Fruit fly (Drosophila melanogaster) whole organism, embryonic: ENCODE measurements around the gene CG33282.

ENCODE experiments used
- ATbp ChIP-seq: fragments of 200-800 bp; sonication (Bioruptor generic); optimal IDR thresholded peaks from 2 replicates; lab custom pipeline; 2017; ENCODE audit warnings: missing biosample characterization, mild to moderate bottlenecking, missing genetic modification characterization, missing genetic modification reagents
- Atf6 ChIP-seq: fragments of 200-800 bp; sonication (Bioruptor generic); IDR thresholded peaks from 2 replicates; pipeline ENCODE4 v1.3.6; 2022; ENCODE audit warnings: missing biosample characterization, missing genetic modification characterization
- CG11398 ChIP-seq: fragments of 200-800 bp; sonication (Bioruptor generic); optimal IDR thresholded peaks from 2 replicates; lab custom pipeline; 2016; ENCODE audit warnings: missing biosample characterization, missing genetic modification characterization
- CG12744 ChIP-seq: fragments of 200-800 bp; sonication (Bioruptor generic); optimal IDR thresholded peaks from 2 replicates; lab custom pipeline; 2016; ENCODE audit warnings: missing biosample characterization, missing genetic modification characterization
- CG12769 ChIP-seq: fragments of 200-800 bp; sonication (Bioruptor generic); optimal IDR thresholded peaks from 2 replicates; lab custom pipeline; 2019; ENCODE audit warnings: missing biosample characterization, mild to moderate bottlenecking, missing genetic modification characterization, moderate library complexity
- CG14710 ChIP-seq: fragments of 200-800 bp; sonication (Bioruptor generic); optimal IDR thresholded peaks from 3 replicates; lab custom pipeline; 2019; ENCODE audit warnings: missing biosample characterization, mild to moderate bottlenecking, missing genetic modification characterization, moderate library complexity
- CG1529 ChIP-seq: fragments of 200-800 bp; sonication (Bioruptor generic); optimal IDR thresholded peaks from 3 replicates; lab custom pipeline; 2018; ENCODE audit warnings: missing biosample characterization, missing genetic modification characterization
- CG16863 ChIP-seq: fragments of 200-800 bp; sonication (Bioruptor generic); optimal IDR thresholded peaks from 3 replicates; lab custom pipeline; 2016; ENCODE audit warnings: missing biosample characterization, missing genetic modification characterization
- CG17385 ChIP-seq: fragments of 200-800 bp; sonication (Bioruptor generic); optimal IDR thresholded peaks from 3 replicates; lab custom pipeline; 2018; ENCODE audit warnings: missing biosample characterization, mild to moderate bottlenecking, missing genetic modification characterization
- CG17829 ChIP-seq: fragments of 200-800 bp; optimal IDR thresholded peaks from 2 replicates; lab custom pipeline; 2019; ENCODE audit warnings: missing biosample characterization, mild to moderate bottlenecking, missing genetic modification characterization, moderate library complexity
- CG30020 ChIP-seq: fragments of 200-800 bp; optimal IDR thresholded peaks from 2 replicates; lab custom pipeline; 2019; ENCODE audit warnings: missing biosample characterization, mild to moderate bottlenecking, missing genetic modification characterization, moderate library complexity
- CG32772 ChIP-seq: fragments of 200-800 bp; sonication (Bioruptor generic); IDR thresholded peaks from 2 replicates; pipeline ENCODE4 v1.3.6; 2022; ENCODE audit warnings: missing biosample characterization, missing genetic modification characterization
- CG3407 ChIP-seq: fragments of 200-800 bp; sonication (Bioruptor generic); optimal IDR thresholded peaks from 2 replicates; lab custom pipeline; 2018; ENCODE audit warnings: missing biosample characterization, mild to moderate bottlenecking, missing genetic modification characterization
- CG34224 ChIP-seq: fragments of 200-800 bp; sonication (Bioruptor generic); IDR thresholded peaks from 3 replicates; pipeline ENCODE4 v1.3.6; 2022; ENCODE audit warnings: missing biosample characterization, missing genetic modification characterization; ENCODE audit not compliant: partially characterized antibody
- CG3847 ChIP-seq: fragments of 200-800 bp; sonication (Bioruptor generic); IDR thresholded peaks from 2 replicates; pipeline ENCODE4 v1.3.6; 2022; ENCODE audit warnings: missing biosample characterization, missing genetic modification characterization
- CG6254 ChIP-seq: fragments of 200-800 bp; sonication (Bioruptor generic); optimal IDR thresholded peaks from 3 replicates; lab custom pipeline; 2017; ENCODE audit warnings: mild to moderate bottlenecking, missing biosample characterization, missing genetic modification reagents, missing genetic modification characterization
- CG9797 ChIP-seq: fragments of 200-800 bp; sonication (Bioruptor generic); optimal IDR thresholded peaks from 3 replicates; lab custom pipeline; 2018; ENCODE audit warnings: missing biosample characterization, mild to moderate bottlenecking, missing genetic modification characterization
- CG9932 ChIP-seq: fragments of 200-800 bp; sonication (Bioruptor generic); IDR thresholded peaks from 2 replicates; pipeline ENCODE4 v1.3.6; 2022; ENCODE audit warnings: missing biosample characterization, missing genetic modification characterization
- CTCF ChIP-seq: fragments of 200-800 bp; sonication (Bioruptor generic); optimal IDR thresholded peaks from 2 replicates; lab custom pipeline; 2017; ENCODE audit warnings: missing biosample characterization, mild to moderate bottlenecking, missing genetic modification characterization, moderate library complexity
- Chrac-16 ChIP-seq: fragments of 200-800 bp; sonication (Bioruptor generic); optimal IDR thresholded peaks from 3 replicates; lab custom pipeline; 2016; ENCODE audit warnings: missing biosample characterization, missing genetic modification characterization
- Dbx ChIP-seq: fragments of 200-800 bp; sonication (Bioruptor generic); IDR thresholded peaks from 3 replicates; pipeline ENCODE4 v1.3.6; 2022; ENCODE audit warnings: missing biosample characterization, missing genetic modification characterization
- Dll ChIP-seq: fragments of 200-800 bp; sonication (Bioruptor generic); IDR thresholded peaks from 4 replicates; pipeline ENCODE4 v1.3.6; 2022; ENCODE audit warnings: missing biosample characterization, missing genetic modification characterization; ENCODE audit not compliant: partially characterized antibody
- HLHmδ ChIP-seq: fragments of 200-800 bp; sonication (Bioruptor generic); optimal IDR thresholded peaks from 2 replicates; lab custom pipeline; 2018; ENCODE audit warnings: missing biosample characterization, mild to moderate bottlenecking, missing genetic modification characterization, moderate library complexity
- Hmr ChIP-seq: fragments of 200-800 bp; sonication (Bioruptor generic); optimal IDR thresholded peaks from 3 replicates; lab custom pipeline; 2017; ENCODE audit warnings: mild to moderate bottlenecking, missing biosample characterization, missing genetic modification reagents, missing genetic modification characterization
- Lhr ChIP-seq: fragments of 200-800 bp; sonication (Bioruptor generic); optimal IDR thresholded peaks from 3 replicates; lab custom pipeline; 2017; ENCODE audit warnings: mild to moderate bottlenecking, missing biosample characterization, missing genetic modification reagents, missing genetic modification characterization
- Nf-YB ChIP-seq: fragments of 200-800 bp; sonication (Bioruptor generic); optimal IDR thresholded peaks from 3 replicates; lab custom pipeline; 2019; ENCODE audit warnings: missing biosample characterization, mild to moderate bottlenecking, missing genetic modification characterization, moderate library complexity
- Nf-YC ChIP-seq: fragments of 200-800 bp; optimal IDR thresholded peaks from 3 replicates; lab custom pipeline; 2019; ENCODE audit warnings: missing biosample characterization, mild to moderate bottlenecking, missing genetic modification characterization, moderate library complexity
- Opbp ChIP-seq: fragments of 200-800 bp; sonication (Bioruptor generic); IDR thresholded peaks from 3 replicates; pipeline ENCODE4 v1.3.6; 2022; ENCODE audit warnings: missing biosample characterization, missing genetic modification characterization; ENCODE audit not compliant: partially characterized antibody
- Ravus ChIP-seq: fragments of 200-800 bp; sonication (Bioruptor generic); IDR thresholded peaks from 2 replicates; pipeline ENCODE4 v1.3.6; 2022; ENCODE audit warnings: missing biosample characterization, missing genetic modification characterization
- Side ChIP-seq: fragments of 200-800 bp; sonication (Bioruptor generic); optimal IDR thresholded peaks from 2 replicates; lab custom pipeline; 2016; ENCODE audit warnings: missing biosample characterization, missing genetic modification characterization
- Stat92E ChIP-seq, 3 experiments: fragments of >200 bp in 2 of 3; fragments of 200-800 bp in 1 of 3; sonication (Bioruptor generic) in 1 of 3; optimal IDR thresholded peaks; 2 replicates each; lab custom pipeline; 2017 to 2019; ENCODE audit warnings: missing biosample characterization in 3 of 3, missing genetic modification characterization in 3 of 3, mild to moderate bottlenecking in 1 of 3, moderate library complexity in 1 of 3
- Trl ChIP-seq, 3 experiments: fragments of >200 bp in 2 of 3; fragments of 200-800 bp in 1 of 3; sonication (Bioruptor generic) in 1 of 3; optimal IDR thresholded peaks; 2 replicates in 1 of 3; 3 replicates in 2 of 3; lab custom pipeline; 2016 to 2017; ENCODE audit warnings: missing biosample characterization in 1 of 3, missing genetic modification characterization in 1 of 3
- br ChIP-seq: fragments of >200 bp; optimal IDR thresholded peaks from 2 replicates; lab custom pipeline; 2017
- cato ChIP-seq: fragments of 200-800 bp; sonication (Bioruptor generic); optimal IDR thresholded peaks from 2 replicates; lab custom pipeline; 2016; ENCODE audit warnings: missing biosample characterization, missing genetic modification characterization, borderline replicate concordance
- crp ChIP-seq, 2 experiments: fragments of 200-800 bp; sonication (Bioruptor generic); optimal IDR thresholded peaks; 2 replicates in 1 of 2; 3 replicates in 1 of 2; lab custom pipeline; 2017; ENCODE audit warnings: missing biosample characterization in 2 of 2, missing genetic modification characterization in 2 of 2, mild to moderate bottlenecking in 1 of 2, moderate library complexity in 1 of 2
- fu2 ChIP-seq: fragments of 200-800 bp; sonication (Bioruptor generic); optimal IDR thresholded peaks from 2 replicates; lab custom pipeline; 2016; ENCODE audit warnings: missing biosample characterization, missing genetic modification characterization
- gce ChIP-seq: fragments of 200-800 bp; sonication (Bioruptor generic); IDR thresholded peaks from 3 replicates; pipeline ENCODE4 v1.3.6; 2022; ENCODE audit warnings: missing biosample characterization, missing genetic modification characterization
- gcm2 ChIP-seq: fragments of 200-800 bp; sonication (Bioruptor generic); optimal IDR thresholded peaks from 2 replicates; lab custom pipeline; 2016; ENCODE audit warnings: missing biosample characterization, missing genetic modification characterization
- gro ChIP-seq: fragments of 200-800 bp; sonication (Bioruptor generic); optimal IDR thresholded peaks from 2 replicates; lab custom pipeline; 2016; ENCODE audit warnings: missing biosample characterization, missing genetic modification characterization
- insv ChIP-seq, 2 experiments: fragments of 200-800 bp; sonication (Bioruptor generic); optimal IDR thresholded peaks; 3 replicates each; lab custom pipeline; 2016 to 2018; ENCODE audit warnings: missing biosample characterization in 2 of 2, missing genetic modification characterization in 2 of 2
- lab ChIP-seq: fragments of 200-800 bp; sonication (Bioruptor generic); optimal IDR thresholded peaks from 3 replicates; lab custom pipeline; 2017; ENCODE audit warnings: missing biosample characterization, missing genetic modification characterization, mild to moderate bottlenecking, moderate library complexity, missing genetic modification reagents
- rib ChIP-seq: fragments of 200-800 bp; sonication (Bioruptor generic); IDR thresholded peaks from 2 replicates; pipeline ENCODE4 v1.3.6; 2022; ENCODE audit warnings: missing biosample characterization, missing genetic modification characterization
- ro ChIP-seq: fragments of 200-800 bp; sonication (Bioruptor generic); IDR thresholded peaks from 2 replicates; pipeline ENCODE4 v1.3.6; 2022; ENCODE audit warnings: missing biosample characterization, missing genetic modification characterization
- schlank ChIP-seq: fragments of 200-800 bp; sonication (Bioruptor generic); optimal IDR thresholded peaks from 2 replicates; lab custom pipeline; 2018; ENCODE audit warnings: missing biosample characterization, mild to moderate bottlenecking, missing genetic modification characterization
- scrt ChIP-seq: fragments of 200-800 bp; sonication (Bioruptor generic); optimal IDR thresholded peaks from 2 replicates; lab custom pipeline; 2018; ENCODE audit warnings: missing biosample characterization, mild to moderate bottlenecking, missing genetic modification characterization, moderate library complexity
- tgo ChIP-seq: fragments of 200-800 bp; sonication (Bioruptor generic); IDR thresholded peaks from 3 replicates; pipeline ENCODE4 v1.3.6; 2022; ENCODE audit warnings: missing biosample characterization, missing genetic modification characterization
- wdn ChIP-seq: fragments of 200-800 bp; sonication (Bioruptor generic); IDR thresholded peaks from 2 replicates; pipeline ENCODE4 v1.3.6; 2022; ENCODE audit warnings: missing biosample characterization, missing genetic modification characterization
- zen2 ChIP-seq: fragments of 200-800 bp; sonication (Bioruptor generic); IDR thresholded peaks from 3 replicates; pipeline ENCODE4 v1.3.6; 2022; ENCODE audit warnings: missing biosample characterization, missing genetic modification characterization; ENCODE audit not compliant: partially characterized antibody

CG33282 gene

DNA sequence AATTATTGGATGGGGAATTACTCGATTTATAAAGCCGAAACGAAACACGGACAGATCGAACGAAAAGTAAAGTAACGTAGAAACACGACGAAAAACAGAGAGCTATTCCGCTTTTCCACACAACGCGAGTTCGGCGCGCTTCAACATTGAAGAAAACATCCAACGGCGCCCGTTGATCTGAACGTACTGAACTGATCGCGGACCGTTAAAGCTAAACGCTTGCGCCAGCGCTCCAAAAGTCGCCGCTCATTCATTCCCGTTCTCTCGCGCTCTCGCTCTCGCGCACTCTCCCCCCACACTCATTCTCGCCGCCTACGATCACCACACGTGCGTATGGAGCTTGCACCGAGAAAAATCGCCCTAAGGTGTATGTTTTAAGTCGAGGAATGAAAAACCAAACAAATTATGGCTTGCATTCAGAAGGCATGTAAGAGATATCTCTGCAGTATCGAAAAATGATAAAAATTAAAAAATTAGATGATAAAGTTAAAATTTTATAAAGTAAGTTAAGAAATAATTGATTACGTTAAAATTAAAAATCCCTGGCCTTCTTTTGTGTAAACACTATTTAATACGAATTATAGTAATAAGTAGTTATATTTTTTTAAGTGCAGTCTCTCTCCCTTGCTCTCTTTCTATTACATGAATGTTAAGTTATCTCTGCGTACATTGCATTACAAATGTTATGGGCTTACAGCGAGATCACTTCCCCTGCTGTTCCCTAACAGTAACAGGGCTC, 27.1 kb downstream of the CG33282 start, which contains the start of gene E23 (continued):
- TF ChIP-seq CG9797 (GFP tag; lab: Kevin White, UChicago) (peak; percentile 56), Dll (GFP tag; lab: Robert Waterston, UW) (peak; percentile 43; the same call in 3 of the 4 replicates), CTCF (GFP tag; lab: Kevin White, UChicago) (peak; percentile 74), gcm2 (GFP tag; lab: Kevin White, UChicago) (peak; percentile 93), br (lab: Kevin White, UChicago) (no peak), Trl (optimal IDR thresholded peaks at IDR 0.05; lab: Kevin White, UChicago) (peak; percentile 88 to 97), Trl (GFP tag; optimal IDR thresholded peaks at IDR 0.05; lab: Kevin White, UChicago) (peak; percentile 94), schlank (tag; lab: Kevin White, UChicago) (peak; percentile 92), crp (GFP tag; optimal IDR thresholded peaks at IDR 0.05; lab: Kevin White, UChicago) (peak in 1 of 2 experiments; percentile 73), insv (GFP tag; optimal IDR thresholded peaks at IDR 0.05; lab: Kevin White, UChicago) (peak; percentile 42 to 81), CG9932 (GFP tag; lab: Robert Waterston, UW) (peak; percentile 97), zen2 (no peak; the same call in 2 of the 3 replicates), ro (peak; percentile 97), Atf6 (GFP tag; lab: Robert Waterston, UW) (peak; percentile 99), lab (GFP tag; lab: Kevin White, UChicago) (peak; percentile 98), Dbx (GFP tag; lab: Robert Waterston, UW) (peak; percentile 98), fu2 (GFP tag; lab: Kevin White, UChicago) (peak; percentile 94), CG17829 (tag; lab: Kevin White, UChicago) (peak; percentile 99), tgo (GFP tag; lab: Robert Waterston, UW) (peak; percentile 99), Lhr (GFP tag; lab: Kevin White, UChicago) (peak; percentile 97), ATbp (peak; percentile 99), Nf-YB (GFP tag; lab: Kevin White, UChicago) (peak; percentile 91), Nf-YC (tag; lab: Kevin White, UChicago) (peak; percentile 93), CG12769 (tag; lab: Kevin White, UChicago) (peak; percentile 89), CG32772 (peak; percentile 97), CG30020 (tag; lab: Kevin White, UChicago) (peak; percentile 92), scrt (GFP tag; lab: Kevin White, UChicago) (peak; percentile 96), gce (GFP tag; lab: Robert Waterston, UW) (peak; percentile 94), Stat92E (GFP tag; optimal IDR thresholded peaks at IDR 0.05; lab: Kevin White, UChicago) (peak in 1 of 3 experiments; percentile 98), CG34224 (GFP tag; lab: Robert Waterston, UW) (peak; percentile 52; the same call in 2 of the 3 replicates), CG6254 (GFP tag; lab: Kevin White, UChicago) (peak; percentile 97), CG3847 (GFP tag; lab: Robert Waterston, UW) (peak; percentile 98), CG1529 (GFP tag; lab: Kevin White, UChicago) (peak; percentile 99), CG14710 (tag; lab: Kevin White, UChicago) (peak; percentile 98), Side (GFP tag; lab: Kevin White, UChicago) (peak; percentile 92), CG11398 (GFP tag; lab: Kevin White, UChicago) (peak; percentile 79), HLHmδ (peak; percentile 7), CG12744 (GFP tag; lab: Kevin White, UChicago) (peak; percentile 93), Ravus (GFP tag; lab: Robert Waterston, UW) (peak; percentile 93), Chrac-16 (GFP tag; lab: Kevin White, UChicago) (peak; percentile 98), gro (GFP tag; lab: Kevin White, UChicago) (peak; percentile 90), cato (GFP tag; lab: Kevin White, UChicago) (peak; percentile 98), CG17385 (GFP tag; lab: Kevin White, UChicago) (peak; percentile 98), CG3407 (GFP tag; lab: Kevin White, UChicago) (peak; percentile 98), rib (peak; percentile 96), Opbp (GFP tag; lab: Robert Waterston, UW) (peak; percentile 69; the same call in 2 of the 3 replicates), CG16863 (GFP tag; lab: Kevin White, UChicago) (peak; percentile 94), wdn (GFP tag; lab: Robert Waterston, UW) (peak; percentile 96), Hmr (GFP tag; lab: Kevin White, UChicago) (peak; percentile 99)
